Worm (Caenorhabditis elegans) whole organism, L3 larva: ENCODE data around the gene saps-1.

Experiments used
- elt-2 ChIP-seq: sonication (generic microtip); optimal IDR thresholded peaks from 2 replicates; lab custom pipeline; 2016; ENCODE audit warnings: missing genetic modification reagents, mild to moderate bottlenecking, missing genetic modification characterization, missing compliant biosample characterization
- lin-15B ChIP-seq: fragments of 150-350 bp; optimal IDR thresholded peaks from 2 replicates; lab custom pipeline; 2014; ENCODE audit warnings: missing biosample characterization, missing genetic modification characterization
- lsy-12 ChIP-seq: sonication (generic microtip); optimal IDR thresholded peaks from 2 replicates; lab custom pipeline; 2016; ENCODE audit warnings: mild to moderate bottlenecking, missing genetic modification characterization, missing compliant biosample characterization
- nhr-12 ChIP-seq: fragments of 150-350 bp; optimal IDR thresholded peaks from 2 replicates; lab custom pipeline; 2014; ENCODE audit warnings: missing biosample characterization, missing genetic modification characterization
- pqm-1 ChIP-seq: fragments of 150-350 bp; optimal IDR thresholded peaks from 2 replicates; lab custom pipeline; 2017; ENCODE audit warnings: missing biosample characterization, missing genetic modification characterization, inconsistent platforms
- unc-62 ChIP-seq: fragments of 150-350 bp; sonication (generic microtip); optimal IDR thresholded peaks from 4 replicates; lab custom pipeline; 2014; ENCODE audit warnings: missing biosample characterization, missing genetic modification reagents, missing genetic modification characterization

- TF ChIP-seq unc-62 (GFP tag; lab: Kevin White, UChicago) (no peak), elt-2 (tag; lab: Kevin White, UChicago) (peak; percentile 41), nhr-12 (tag; lab: Kevin White, UChicago) (no peak), pqm-1 (tag; lab: Kevin White, UChicago) (no peak), lsy-12 (no peak), lin-15B (tag; lab: Kevin White, UChicago) (no peak)
Measured at ce11 chrII:11285282-11285933, 12.1 kb upstream of the saps-1 start.
